Fruit fly (Drosophila melanogaster): ENCODE results near the gene CG3847.

The CG3847 gene

DNA sequence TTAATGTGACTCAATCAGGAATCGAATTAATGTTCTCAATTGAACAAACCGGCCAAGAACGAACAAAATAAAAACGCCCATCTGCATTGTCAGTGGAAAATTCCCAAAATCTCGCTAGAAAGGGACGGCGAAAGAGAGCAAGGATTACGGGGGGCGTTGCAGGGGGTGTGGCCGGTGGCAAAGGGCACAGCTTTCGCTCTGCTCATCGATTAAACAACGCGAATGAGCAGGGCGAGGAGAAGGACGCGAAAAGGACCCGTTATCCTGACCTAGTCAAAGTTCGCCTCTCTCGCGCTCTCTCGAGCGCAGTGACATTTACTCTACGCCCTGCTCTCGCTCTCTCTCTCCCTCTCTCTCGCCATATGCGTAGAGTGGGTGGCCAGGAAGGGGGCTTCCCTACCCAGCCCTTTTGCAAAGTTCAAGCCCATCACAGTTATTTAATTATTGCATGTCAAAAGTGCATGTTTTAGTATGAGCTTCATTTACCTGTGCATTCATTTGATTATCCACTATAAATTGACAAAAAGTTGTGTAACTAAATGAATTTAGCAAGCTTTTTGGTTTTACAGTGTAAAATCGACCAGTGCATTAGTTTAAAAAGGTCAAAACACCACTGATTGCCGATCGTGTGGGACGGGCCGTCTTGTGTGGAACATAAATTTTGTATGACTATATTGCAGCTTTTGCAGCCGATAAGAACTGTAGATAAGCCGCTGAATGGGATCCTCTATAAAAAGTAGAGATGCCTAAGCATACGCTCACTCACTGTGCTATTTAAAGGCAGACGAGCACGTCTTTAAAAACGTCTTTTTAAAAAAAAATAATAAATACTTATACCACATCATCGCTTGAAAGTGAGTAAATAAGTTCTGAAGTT, 7.9 kb upstream of the CG3847 start (continued):
- TF ChIP-seq Hr4 (GFP tag; optimal IDR thresholded peaks at IDR 0.05) (peak; percentile 63), Sox15 (GFP tag; optimal IDR thresholded peaks at IDR 0.05) (peak; percentile 40), Met (GFP tag; optimal IDR thresholded peaks at IDR 0.05) (peak; percentile 70), ss (GFP tag; optimal IDR thresholded peaks at IDR 0.05) (peak; percentile 22 to 46), cyc (GFP tag; optimal IDR thresholded peaks at IDR 0.05) (peak; percentile 48), fkh (GFP tag; optimal IDR thresholded peaks at IDR 0.05) (no peak), fd85E (GFP tag; optimal IDR thresholded peaks at IDR 0.05) (no peak), CG6854 (GFP tag; optimal IDR thresholded peaks at IDR 0.05) (no peak), esn (GFP tag; optimal IDR thresholded peaks at IDR 0.05) (peak; percentile 76), Smox (GFP tag; optimal IDR thresholded peaks at IDR 0.05) (peak; percentile 57)

DNA sequence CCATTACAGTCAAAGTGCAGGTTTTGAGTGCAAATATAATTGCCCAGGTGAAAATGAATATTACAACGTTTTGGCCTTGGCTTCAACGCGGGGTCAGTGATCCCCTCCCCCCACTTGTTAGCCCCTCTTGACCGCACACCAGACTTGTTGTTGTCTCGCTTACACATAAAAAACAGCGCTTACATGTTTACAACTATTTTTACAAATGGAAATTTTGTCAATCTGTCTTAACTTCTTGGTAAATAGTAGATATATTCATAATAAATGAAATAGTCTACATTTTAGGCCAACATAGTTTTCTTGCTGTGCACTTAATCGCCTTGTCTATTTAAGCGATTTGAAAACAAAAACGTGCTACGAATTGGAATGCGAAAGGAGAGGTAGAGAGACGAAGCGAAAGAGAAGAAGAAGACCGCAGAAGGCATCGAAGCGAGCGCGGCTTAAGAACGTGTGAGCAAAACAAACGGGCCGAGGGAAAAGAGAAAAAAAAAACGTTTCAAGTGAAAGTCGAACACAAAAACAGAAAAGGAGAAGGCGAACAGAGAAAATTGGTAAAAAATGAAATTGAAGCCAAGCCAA, 6.8 kb upstream of the CG3847 start:
- TF ChIP-seq salr (GFP tag; optimal IDR thresholded peaks at IDR 0.05) (peak in 1 of 2 experiments; percentile 76), CG8319 (GFP tag; optimal IDR thresholded peaks at IDR 0.05) (no peak), Blimp-1 (GFP tag; optimal IDR thresholded peaks at IDR 0.05) (peak; percentile 81), achi (GFP tag; optimal IDR thresholded peaks at IDR 0.05) (peak; percentile 39), esn (GFP tag; optimal IDR thresholded peaks at IDR 0.05) (no peak), CG6854 (GFP tag; optimal IDR thresholded peaks at IDR 0.05) (no peak), CG8119 (GFP tag; IDR thresholded peaks at IDR 0.05) (peak; percentile 69; the same call in 2 of the 3 replicates), Hr4 (GFP tag; optimal IDR thresholded peaks at IDR 0.05) (peak; percentile 66), topi (GFP tag; optimal IDR thresholded peaks at IDR 0.05) (peak; percentile 2), Sox14 (GFP tag; optimal IDR thresholded peaks at IDR 0.05) (peak; percentile 27), CG7368 (GFP tag; optimal IDR thresholded peaks at IDR 0.05) (peak; percentile 49), CG3919 (GFP tag; optimal IDR thresholded peaks at IDR 0.05) (peak; percentile 45), dac (GFP tag; optimal IDR thresholded peaks at IDR 0.05) (peak; percentile 50), Eip93F (GFP tag; optimal IDR thresholded peaks at IDR 0.05) (no peak), Ets96B (tag; optimal IDR thresholded peaks at IDR 0.05) (peak; percentile 87), CG11762 (GFP tag; optimal IDR thresholded peaks at IDR 0.05; ENCODE audit: insufficient read depth) (peak; percentile 12), net (GFP tag; optimal IDR thresholded peaks at IDR 0.05) (peak; percentile 19), pdm3 (GFP tag; optimal IDR thresholded peaks at IDR 0.05) (peak; percentile 59), CG34406 (GFP tag; optimal IDR thresholded peaks at IDR 0.05) (peak; percentile 8), Sox15 (GFP tag; optimal IDR thresholded peaks at IDR 0.05) (no peak), CG32006 (GFP tag; optimal IDR thresholded peaks at IDR 0.05) (peak; percentile 69), CG11294 (GFP tag; IDR thresholded peaks at IDR 0.05) (peak; percentile 70; the same call in 1 of the 2 replicates), CG31627 (GFP tag; optimal IDR thresholded peaks at IDR 0.05) (no peak), ss (GFP tag; optimal IDR thresholded peaks at IDR 0.05) (peak; percentile 26 to 53), Smox (GFP tag; optimal IDR thresholded peaks at IDR 0.05) (no peak), spab (GFP tag; optimal IDR thresholded peaks at IDR 0.05) (peak; percentile 47), vri (GFP tag; optimal IDR thresholded peaks at IDR 0.05) (no peak), cyc (GFP tag; optimal IDR thresholded peaks at IDR 0.05) (no peak), CG6163 (GFP tag; IDR thresholded peaks at IDR 0.05) (peak; percentile 86), CG9139 (GFP tag; optimal IDR thresholded peaks at IDR 0.05) (peak; percentile 58), Met (GFP tag; optimal IDR thresholded peaks at IDR 0.05) (no peak), CG6808 (GFP tag; optimal IDR thresholded peaks at IDR 0.05) (peak; percentile 31), CG6792 (GFP tag; optimal IDR thresholded peaks at IDR 0.05) (no peak), acj6 (GFP tag; optimal IDR thresholded peaks at IDR 0.05) (peak; percentile 48), CG16779 (tag; optimal IDR thresholded peaks at IDR 0.05) (no peak), Eip75B (GFP tag; optimal IDR thresholded peaks at IDR 0.05) (peak; percentile 52), svp (GFP tag) (peak; percentile 82), Hr38 (GFP tag; optimal IDR thresholded peaks at IDR 0.05) (no peak), Ets21C (GFP tag; optimal IDR thresholded peaks at IDR 0.05) (no peak), fd59A (GFP tag; optimal IDR thresholded peaks at IDR 0.05) (peak; percentile 75), CG10669 (GFP tag; optimal IDR thresholded peaks at IDR 0.05) (peak; percentile 82), fd85E (GFP tag; optimal IDR thresholded peaks at IDR 0.05) (no peak), fkh (GFP tag; optimal IDR thresholded peaks at IDR 0.05) (no peak), CG15336 (GFP tag; IDR thresholded peaks at IDR 0.05) (peak; percentile 80), CG4318 (GFP tag; optimal IDR thresholded peaks at IDR 0.05) (peak; percentile 42)
